Worm (Caenorhabditis elegans) whole organism, mixed stage, embryonic: ENCODE results near the gene ZK180.6.

ENCODE experiments used
- blmp-1 ChIP-seq: fragments of 150-350 bp; optimal IDR thresholded peaks from 2 replicates; lab custom pipeline; 2014; ENCODE audit warnings: missing biosample characterization, missing genetic modification characterization
- ces-1 ChIP-seq: fragments of 150-350 bp; optimal IDR thresholded peaks from 2 replicates; lab custom pipeline; 2014; ENCODE audit warnings: missing biosample characterization, missing genetic modification reagents, missing genetic modification characterization
- elt-1 ChIP-seq: sonication (generic microtip); optimal IDR thresholded peaks from 2 replicates; lab custom pipeline; 2017; ENCODE audit warnings: missing genetic modification characterization, mild to moderate bottlenecking, missing compliant biosample characterization, antibody characterized with exemption, moderate library complexity, borderline replicate concordance; ENCODE audit not compliant: insufficient read depth
- elt-3 ChIP-seq: fragments of 150-350 bp; optimal IDR thresholded peaks from 2 replicates; lab custom pipeline; 2014; ENCODE audit warnings: missing biosample characterization, missing genetic modification characterization
- flh-1 ChIP-seq: fragments of 200-800 bp; sonication (Bioruptor generic); optimal IDR thresholded peaks from 2 replicates; lab custom pipeline; 2018; ENCODE audit warnings: mild to moderate bottlenecking, missing genetic modification characterization, moderate library complexity, missing compliant biosample characterization
- ham-2 ChIP-seq: fragments of 200-800 bp; sonication (Bioruptor generic); optimal IDR thresholded peaks from 2 replicates; lab custom pipeline; 2018; ENCODE audit warnings: mild to moderate bottlenecking, missing genetic modification characterization, missing compliant biosample characterization
- lin-13 ChIP-seq: fragments of 150-350 bp; optimal IDR thresholded peaks from 2 replicates; lab custom pipeline; 2014; ENCODE audit warnings: missing biosample characterization, missing genetic modification characterization
- lsy-2 ChIP-seq: fragments of 150-350 bp; optimal IDR thresholded peaks from 2 replicates; lab custom pipeline; 2014; ENCODE audit warnings: missing biosample characterization, missing genetic modification characterization
- nhr-2 ChIP-seq: fragments of 150-350 bp; optimal IDR thresholded peaks from 2 replicates; lab custom pipeline; 2014; ENCODE audit warnings: missing biosample characterization, missing genetic modification characterization
- nhr-237 ChIP-seq: fragments of 150-350 bp; optimal IDR thresholded peaks from 2 replicates; lab custom pipeline; 2014; ENCODE audit warnings: missing biosample characterization, missing genetic modification characterization
- nhr-28 ChIP-seq: fragments of 150-350 bp; optimal IDR thresholded peaks from 2 replicates; lab custom pipeline; 2014; ENCODE audit warnings: missing biosample characterization, missing genetic modification characterization
- unc-39 ChIP-seq: fragments of 150-350 bp; optimal IDR thresholded peaks from 2 replicates; lab custom pipeline; 2014; ENCODE audit warnings: missing biosample characterization, missing genetic modification characterization
- unc-62 ChIP-seq: fragments of 150-350 bp; optimal IDR thresholded peaks from 2 replicates; lab custom pipeline; 2014; ENCODE audit warnings: missing biosample characterization, missing genetic modification reagents, missing genetic modification characterization

ce11 chrIV:4548253-4548652 is 23.4 kb upstream of the ZK180.6 start, which contains the start of gene ZK185.1:
- TF ChIP-seq flh-1 (GFP tag; lab: Kevin White, UChicago) = no peak
- no peak for TF ChIP-seq elt-1
- TF ChIP-seq unc-62 (GFP tag; lab: Kevin White, UChicago) = no peak
- no peak for TF ChIP-seq nhr-28 (tag; lab: Kevin White, UChicago)
- TF ChIP-seq ham-2 (GFP tag; lab: Kevin White, UChicago) = no peak
- TF ChIP-seq lin-13 (tag; lab: Kevin White, UChicago) = no peak
- no peak for TF ChIP-seq nhr-2
- TF ChIP-seq nhr-237 (tag; lab: Kevin White, UChicago) = no peak
- no peak for TF ChIP-seq ces-1 (GFP tag; lab: Kevin White, UChicago)
- no peak for TF ChIP-seq blmp-1
- TF ChIP-seq elt-3 (tag; lab: Kevin White, UChicago) = no peak
- no peak for TF ChIP-seq unc-39 (tag; lab: Kevin White, UChicago)
- no peak for TF ChIP-seq lsy-2 (tag; lab: Kevin White, UChicago)
